Worm (Caenorhabditis elegans) whole organism, L4/young adult: ENCODE results near the gene abch-1.

Source experiments
- W03F9.2 ChIP-seq: fragments of 150-350 bp; optimal IDR thresholded peaks from 2 replicates; lab custom pipeline; 2014; ENCODE audit warnings: missing biosample characterization, missing genetic modification characterization
- dao-5 ChIP-seq: sonication (generic microtip); optimal IDR thresholded peaks from 2 replicates; lab custom pipeline; 2016; ENCODE audit warnings: missing genotype, missing genetic modification characterization, moderate library complexity, missing compliant biosample characterization
- him-1 ChIP-seq: sonication (generic microtip); optimal IDR thresholded peaks from 2 replicates; lab custom pipeline; 2016; ENCODE audit warnings: missing genotype, missing genetic modification reagents, missing genetic modification characterization, missing compliant biosample characterization

Gene abch-1

DNA sequence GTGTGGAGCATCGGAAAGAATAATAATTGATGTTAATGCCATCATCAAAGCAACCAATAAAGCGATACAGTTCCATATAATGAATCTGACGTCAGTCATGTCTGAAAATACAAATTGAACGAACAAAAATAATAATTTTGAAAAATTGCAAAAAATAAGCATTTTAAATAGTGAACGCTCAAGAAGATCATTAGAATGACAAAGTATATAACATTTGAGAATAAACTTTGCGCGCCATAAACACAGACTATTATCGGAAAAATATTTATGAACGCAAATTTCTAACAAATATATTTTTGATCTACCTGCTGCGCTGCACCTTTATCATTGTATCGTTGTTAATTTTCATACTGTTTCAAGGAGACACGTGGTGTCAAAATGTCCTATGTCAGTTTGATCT is 30.0 kb downstream of the abch-1 start, which contains the start of gene R05G9.3:
TSS of gene R05G9.3 (minus strand) at position 101 of the 400 bp plus-strand sequence.
- no peak for TF ChIP-seq W03F9.2 (tag; lab: Kevin White, UChicago)
- no peak for TF ChIP-seq dao-5 (tag; lab: Kevin White, UChicago)
- TF ChIP-seq him-1 (tag; lab: Kevin White, UChicago): no peak

DNA sequence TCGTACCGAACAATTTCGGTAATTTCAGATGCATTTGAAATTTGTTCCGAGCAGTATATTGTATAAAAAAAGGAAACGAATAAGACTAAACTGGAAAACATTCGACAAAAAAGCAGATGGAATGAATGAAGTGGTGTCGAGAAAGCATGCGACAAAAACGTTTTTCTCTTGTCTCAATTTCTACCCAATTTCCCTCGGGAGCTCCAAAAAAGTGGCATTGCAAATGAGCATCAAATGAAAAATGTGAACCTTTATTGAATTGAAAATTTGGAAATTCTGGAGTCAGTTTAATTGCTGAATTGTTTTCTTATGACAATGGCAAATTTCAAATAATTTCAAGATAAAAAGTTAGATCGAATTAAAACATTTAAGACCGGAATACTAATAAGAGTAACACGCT is 31.3 kb downstream of the abch-1 start, which contains the start of gene R05G9.5:
TSS of gene R05G9.5 (minus strand) at position 101 of the 400 bp plus-strand sequence.
- no peak for TF ChIP-seq W03F9.2 (tag; lab: Kevin White, UChicago)
- TF ChIP-seq him-1 (tag; lab: Kevin White, UChicago): no peak
- no peak for TF ChIP-seq dao-5 (tag; lab: Kevin White, UChicago)

DNA sequence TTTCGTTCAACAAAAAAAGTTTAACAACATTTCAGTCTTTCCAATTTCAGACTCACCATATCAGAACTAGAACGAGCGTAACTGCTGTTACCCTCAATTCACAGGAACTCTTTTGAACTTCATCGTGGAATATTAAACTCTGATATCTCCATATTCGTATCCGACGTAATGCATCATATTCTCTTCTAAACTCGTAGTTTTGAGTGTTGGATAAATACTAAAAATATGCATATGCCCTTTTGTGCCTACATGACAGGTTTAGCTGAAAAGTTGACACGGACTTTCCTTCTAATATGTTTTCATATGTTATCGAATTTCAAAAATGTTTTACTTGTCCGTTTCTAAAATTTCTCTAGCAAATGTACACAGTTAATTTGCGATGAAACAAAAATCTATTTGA is 32.4 kb downstream of the abch-1 start, which contains the start of gene twk-49:
TSS of gene twk-49 (minus strand) at position 101 of the 400 bp plus-strand sequence.
- no peak for TF ChIP-seq dao-5 (tag; lab: Kevin White, UChicago)
- no peak for TF ChIP-seq W03F9.2 (tag; lab: Kevin White, UChicago)

DNA sequence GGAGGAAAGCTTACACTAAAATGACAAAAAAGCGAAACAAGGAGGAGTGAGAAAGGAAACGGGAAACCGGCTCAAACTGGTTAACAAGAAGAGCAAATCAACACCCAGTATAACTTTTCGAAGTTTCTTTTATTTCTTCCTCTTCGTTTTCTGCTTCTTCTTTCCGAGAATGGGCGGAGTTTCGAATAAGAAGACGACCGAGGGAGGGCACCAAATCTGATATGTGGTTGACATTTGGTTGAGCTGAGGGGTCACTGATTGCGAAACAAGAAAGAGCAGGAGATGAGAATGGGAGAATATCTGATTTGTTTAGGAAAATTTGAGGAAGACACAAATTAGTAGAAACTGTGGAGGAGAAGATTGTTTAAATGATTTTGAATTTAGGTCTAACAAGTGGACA is 32.8 kb downstream of the abch-1 start:
- TF ChIP-seq W03F9.2 (tag; lab: Kevin White, UChicago): no peak
- TF ChIP-seq him-1 (tag; lab: Kevin White, UChicago): no peak
- TF ChIP-seq dao-5 (tag; lab: Kevin White, UChicago): no peak

DNA sequence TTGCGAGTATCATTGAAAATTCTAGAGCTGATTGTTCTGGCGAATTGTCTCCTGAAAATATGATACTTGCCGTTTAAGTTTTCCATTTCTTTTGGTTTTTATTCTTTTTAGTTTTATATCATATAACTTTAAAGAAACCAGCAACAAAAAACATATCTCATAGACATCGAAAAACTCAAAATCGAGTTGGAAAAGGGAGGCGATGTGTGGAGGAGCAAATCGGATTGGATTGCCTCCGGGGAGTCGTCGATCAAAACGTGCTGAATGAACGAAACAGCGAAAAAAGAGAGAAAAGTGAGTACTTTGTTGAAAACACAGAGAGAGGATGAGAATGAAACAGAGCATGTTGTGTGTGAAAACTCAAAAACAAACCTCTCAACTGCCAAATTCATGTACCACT is 34.3 kb downstream of the abch-1 start:
- TF ChIP-seq him-1 (tag; lab: Kevin White, UChicago) (no peak), dao-5 (tag; lab: Kevin White, UChicago) (no peak), W03F9.2 (tag; lab: Kevin White, UChicago) (no peak)

DNA sequence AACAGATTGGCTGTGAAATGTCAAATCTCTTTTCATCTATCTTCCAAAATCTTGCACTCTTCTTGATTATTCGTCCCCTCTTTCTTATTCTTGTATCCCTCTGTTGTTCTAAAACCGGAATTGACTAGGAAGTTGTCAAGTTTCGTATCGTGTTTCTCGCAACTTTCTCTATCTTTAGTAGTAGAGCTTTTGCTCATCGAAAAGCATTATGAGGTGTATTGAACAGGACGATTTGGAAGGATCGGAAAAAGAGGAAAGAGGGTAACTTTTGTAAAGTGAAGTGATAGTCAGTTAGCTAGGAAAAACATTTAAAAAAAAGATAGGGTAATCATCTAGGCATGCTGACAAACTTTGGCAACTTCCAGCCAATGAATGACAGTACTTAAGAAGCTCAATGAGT is 34.9 kb downstream of the abch-1 start:
- TF ChIP-seq dao-5 (tag; lab: Kevin White, UChicago): no peak
- TF ChIP-seq him-1 (tag; lab: Kevin White, UChicago): no peak
- TF ChIP-seq W03F9.2 (tag; lab: Kevin White, UChicago): no peak

DNA sequence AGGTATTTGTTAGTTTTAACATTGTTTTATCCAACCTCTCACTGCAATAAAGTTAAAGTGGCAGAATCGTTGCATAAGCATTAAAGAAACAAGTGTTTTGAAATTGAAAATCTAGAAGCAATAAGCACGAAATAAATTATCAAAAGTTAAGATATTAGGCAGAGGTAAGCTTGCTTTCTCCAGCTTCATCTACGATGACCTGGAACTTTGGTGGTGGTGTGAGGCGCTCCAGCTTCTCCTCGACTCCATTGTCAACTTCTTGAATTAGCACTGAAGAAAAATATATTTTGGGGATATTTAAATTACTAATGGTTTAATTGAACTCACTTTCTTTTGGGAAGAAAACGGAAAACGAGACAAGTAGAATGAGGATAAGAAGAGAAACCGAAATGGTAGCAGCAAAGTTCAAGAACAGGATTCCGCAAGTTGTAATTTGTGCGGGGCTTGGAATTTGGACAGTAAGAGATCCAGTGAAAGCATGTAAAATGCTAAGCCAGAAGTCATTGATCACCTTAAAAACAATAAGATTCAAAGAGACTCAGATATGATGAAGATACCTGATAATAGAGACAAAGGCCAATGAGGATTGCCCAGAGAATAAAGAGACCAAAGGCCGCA is 37.6 kb downstream of the abch-1 start:
- no peak for TF ChIP-seq him-1 (tag; lab: Kevin White, UChicago)
- no peak for TF ChIP-seq dao-5 (tag; lab: Kevin White, UChicago)
- no peak for TF ChIP-seq W03F9.2 (tag; lab: Kevin White, UChicago)

DNA sequence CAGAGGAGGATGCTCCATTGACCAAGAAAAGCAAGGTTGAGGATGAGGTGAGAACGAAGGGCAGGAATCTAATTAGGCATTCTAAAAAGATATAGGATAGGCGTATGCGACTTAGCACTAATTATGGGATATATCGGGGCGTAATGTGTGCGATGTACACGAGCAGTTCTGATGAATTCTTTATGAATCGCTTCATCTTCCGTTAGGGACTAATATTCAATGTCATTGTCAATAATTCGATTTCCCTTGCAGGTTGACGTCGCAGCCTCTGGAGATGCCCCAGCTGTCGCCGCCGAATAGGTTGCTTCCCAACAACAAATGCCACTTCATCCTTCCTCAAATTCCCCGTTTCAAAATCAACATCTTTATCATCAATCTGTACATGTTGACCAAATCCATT is 38.3 kb downstream of the abch-1 start:
- no peak for TF ChIP-seq dao-5 (tag; lab: Kevin White, UChicago)

DNA sequence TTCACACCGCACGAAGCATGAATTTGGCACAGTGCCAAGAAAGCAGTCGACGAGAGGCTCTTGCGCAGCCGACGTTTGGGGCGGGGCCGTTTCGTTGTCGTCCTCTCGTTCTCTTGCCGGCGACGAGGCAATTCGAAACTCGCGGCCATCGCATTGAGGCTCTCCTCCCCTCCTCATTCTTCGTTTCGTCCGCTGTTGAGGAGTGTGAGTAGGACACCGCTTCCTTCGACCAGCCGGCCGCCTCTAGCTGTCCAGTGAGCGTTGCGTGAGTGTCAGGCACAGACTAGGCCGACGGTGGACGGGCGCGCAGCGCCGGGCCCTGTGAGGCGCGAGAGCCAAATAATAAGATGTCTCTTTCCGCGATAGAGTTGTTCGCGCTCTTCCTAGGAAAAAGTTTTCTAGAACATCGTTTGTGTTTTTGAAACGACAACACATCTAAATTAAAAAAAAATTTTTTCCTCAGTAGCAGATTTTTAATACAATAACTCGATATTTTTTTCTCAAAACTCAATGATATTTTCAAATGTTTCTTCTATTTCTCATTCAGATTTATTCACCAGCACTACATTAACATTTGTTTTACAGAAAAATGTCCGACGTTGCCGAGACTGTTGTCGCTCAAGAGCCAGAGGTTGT is 39.5 kb downstream of the abch-1 start, which contains the start of the genes T28D9.11 and T28D9.1:
TSS of gene T28D9.11 (minus strand) at position 177 of the 636 bp plus-strand sequence.
TSS of gene T28D9.1 (plus strand) at position 586 of the 636 bp plus-strand sequence.
- no peak for TF ChIP-seq W03F9.2 (tag; lab: Kevin White, UChicago)
- TF ChIP-seq him-1 (tag; lab: Kevin White, UChicago): peak; percentile 63
- TF ChIP-seq dao-5 (tag; lab: Kevin White, UChicago): no peak

DNA sequence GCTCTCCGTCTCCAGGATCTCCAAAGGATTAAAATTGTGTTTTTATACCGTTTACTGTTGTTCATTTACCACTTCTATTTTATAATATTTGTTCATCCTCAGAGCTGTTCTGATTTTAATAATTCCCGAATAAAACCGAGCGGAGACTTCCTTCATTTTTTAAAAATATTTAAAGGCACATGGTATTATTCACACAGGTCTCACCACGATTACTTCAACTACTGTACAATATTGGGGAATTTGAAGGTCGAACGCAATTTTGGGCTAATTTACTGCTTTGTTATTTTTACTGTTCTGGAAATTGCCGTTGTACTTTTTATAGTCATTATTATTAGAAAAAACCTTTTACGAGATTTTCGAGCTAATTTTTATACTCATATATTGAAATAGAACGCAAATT is 40.2 kb downstream of the abch-1 start:
- TF ChIP-seq dao-5 (tag; lab: Kevin White, UChicago) (no peak), him-1 (tag; lab: Kevin White, UChicago) (no peak), W03F9.2 (tag; lab: Kevin White, UChicago) (no peak)

DNA sequence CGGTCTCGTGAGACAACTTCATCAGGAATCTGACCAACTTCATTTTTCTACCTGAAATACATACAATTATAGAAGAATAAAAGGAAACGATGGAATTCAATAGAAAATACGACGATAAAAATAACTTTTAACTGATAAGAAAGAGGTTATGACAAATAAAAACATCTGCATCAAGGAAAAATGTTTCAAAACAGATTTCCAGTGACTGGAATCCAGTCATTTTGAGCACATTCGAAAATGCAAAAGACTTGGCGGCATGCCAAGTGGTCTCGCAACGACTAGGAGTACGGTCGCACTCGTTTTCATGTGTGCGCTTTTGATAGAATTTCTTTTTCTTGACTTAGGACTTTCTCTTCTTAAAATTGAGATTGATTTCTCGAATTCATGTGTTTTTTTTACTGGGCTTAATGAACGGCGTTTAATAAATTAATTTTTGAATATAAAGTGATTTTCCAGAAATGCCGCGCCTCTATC is 41.7 kb downstream of the abch-1 start, which contains the start of the genes snr-3 and rsp-5:
TSS of gene snr-3 (minus strand) at position 51 of the 474 bp plus-strand sequence.
TSS of gene rsp-5 (plus strand) at position 455 of the 474 bp plus-strand sequence.
- TF ChIP-seq dao-5 (tag; lab: Kevin White, UChicago) (no peak), W03F9.2 (tag; lab: Kevin White, UChicago) (peak; percentile 70), him-1 (tag; lab: Kevin White, UChicago) (peak; percentile 7)

DNA sequence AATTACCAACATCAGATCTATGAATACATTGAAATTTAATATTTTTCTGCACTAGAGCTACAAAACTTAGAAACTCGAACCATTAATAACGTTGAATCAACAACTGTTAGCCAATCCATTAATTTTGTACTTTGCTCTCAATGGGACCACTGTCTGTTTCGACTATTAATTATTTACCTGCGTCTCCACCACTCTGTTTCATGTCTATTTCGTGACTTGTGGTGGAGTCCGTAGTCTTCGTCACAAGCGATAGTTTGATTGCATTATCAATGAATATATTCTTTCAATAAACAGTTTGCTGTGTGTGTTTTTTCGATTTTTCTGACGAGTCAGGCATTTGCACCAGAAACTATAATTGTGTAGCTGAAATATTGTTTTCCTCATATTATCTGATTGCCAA is 45.1 kb downstream of the abch-1 start:
- no peak for TF ChIP-seq W03F9.2 (tag; lab: Kevin White, UChicago)
- TF ChIP-seq him-1 (tag; lab: Kevin White, UChicago): no peak
- TF ChIP-seq dao-5 (tag; lab: Kevin White, UChicago): no peak

DNA sequence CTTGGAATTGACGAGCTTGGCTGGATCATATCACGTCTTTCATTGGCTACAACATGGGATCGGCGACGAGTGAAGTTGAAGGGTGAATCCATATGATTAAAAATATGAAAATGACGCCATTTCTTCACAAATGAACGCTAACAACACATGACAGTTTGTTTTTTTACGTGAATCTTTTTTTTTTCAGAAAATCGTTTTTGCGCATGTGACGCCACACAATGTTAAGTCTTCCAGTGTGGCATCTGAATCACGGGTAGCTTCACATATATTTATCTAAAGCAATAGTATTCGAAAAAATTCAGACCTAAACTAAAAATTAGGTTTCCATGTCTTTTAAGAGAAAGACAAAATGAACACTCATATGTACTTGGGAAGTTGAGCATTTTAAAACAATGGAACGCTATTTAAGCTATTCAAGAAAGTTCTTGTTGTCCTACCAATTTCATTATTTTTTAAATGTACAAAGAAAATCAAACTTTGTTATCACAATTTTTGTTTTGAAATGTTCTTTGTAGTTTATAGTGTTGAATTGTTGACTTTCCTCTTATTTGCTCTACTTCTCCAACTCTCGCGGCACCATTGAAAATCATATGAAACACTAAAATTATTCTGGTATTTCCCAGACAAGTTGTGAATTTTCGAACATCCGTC is 46.4 kb downstream of the abch-1 start, which contains the start of the genes lido-16 and plpp-1.2:
TSS of gene lido-16 (minus strand) at position 101 of the 651 bp plus-strand sequence.
TSS of gene plpp-1.2 (plus strand) at position 601 of the 651 bp plus-strand sequence.
- TF ChIP-seq him-1 (tag; lab: Kevin White, UChicago): no peak
